Fruit fly (Drosophila melanogaster) whole organism, embryonic: Measurements from ENCODE around the gene cic.

ENCODE experiments used
- CG10543 ChIP-seq: fragments of 200-800 bp; sonication (Bioruptor generic); optimal IDR thresholded peaks from 3 replicates; lab custom pipeline; 2017; ENCODE audit warnings: missing biosample characterization, mild to moderate bottlenecking, missing genetic modification characterization, moderate library complexity
- CG12769 ChIP-seq: fragments of 200-800 bp; sonication (Bioruptor generic); optimal IDR thresholded peaks from 2 replicates; lab custom pipeline; 2019; ENCODE audit warnings: missing biosample characterization, mild to moderate bottlenecking, missing genetic modification characterization, moderate library complexity
- CG13287 ChIP-seq: fragments of 200-800 bp; sonication (Bioruptor generic); IDR thresholded peaks from 2 replicates; pipeline ENCODE4 v1.3.6; 2022; ENCODE audit warnings: missing biosample characterization, missing genetic modification characterization; ENCODE audit not compliant: partially characterized antibody
- CG15514 ChIP-seq: fragments of 200-800 bp; sonication (Bioruptor generic); optimal IDR thresholded peaks from 3 replicates; lab custom pipeline; 2017; ENCODE audit warnings: missing biosample characterization, missing genetic modification characterization, mild to moderate bottlenecking, moderate library complexity, missing genetic modification reagents
- CG15696 ChIP-seq: fragments of 200-800 bp; sonication (Bioruptor generic); optimal IDR thresholded peaks from 2 replicates; lab custom pipeline; 2019; ENCODE audit warnings: missing biosample characterization, mild to moderate bottlenecking, missing genetic modification characterization, moderate library complexity
- CG16813 ChIP-seq: fragments of 200-800 bp; sonication (Bioruptor generic); IDR thresholded peaks from 3 replicates; pipeline ENCODE4 v1.3.6; 2022; ENCODE audit warnings: missing biosample characterization, missing genetic modification characterization; ENCODE audit not compliant: partially characterized antibody
- CG17568 ChIP-seq: fragments of 200-800 bp; sonication (Bioruptor generic); optimal IDR thresholded peaks from 2 replicates; lab custom pipeline; 2018; ENCODE audit warnings: missing biosample characterization, mild to moderate bottlenecking, missing genetic modification characterization, moderate library complexity
- CG18599 ChIP-seq: fragments of 200-800 bp; sonication (Bioruptor generic); optimal IDR thresholded peaks from 3 replicates; lab custom pipeline; 2017; ENCODE audit warnings: missing biosample characterization, missing genetic modification characterization, mild to moderate bottlenecking, moderate library complexity, missing genetic modification reagents
- CG2678 ChIP-seq: fragments of 200-800 bp; sonication (Bioruptor generic); optimal IDR thresholded peaks from 3 replicates; lab custom pipeline; 2019; ENCODE audit warnings: missing biosample characterization, mild to moderate bottlenecking, missing genetic modification characterization, moderate library complexity
- CG31388 ChIP-seq: fragments of 200-800 bp; sonication (Bioruptor generic); optimal IDR thresholded peaks from 2 replicates; lab custom pipeline; 2016; ENCODE audit warnings: missing biosample characterization, missing genetic modification characterization
- CG3163 ChIP-seq: fragments of 200-800 bp; sonication (Bioruptor generic); optimal IDR thresholded peaks from 3 replicates; lab custom pipeline; 2016; ENCODE audit warnings: missing biosample characterization, missing genetic modification characterization
- CG34376 ChIP-seq: fragments of 200-800 bp; sonication (Bioruptor generic); optimal IDR thresholded peaks from 2 replicates; lab custom pipeline; 2018; ENCODE audit warnings: missing biosample characterization, mild to moderate bottlenecking, missing genetic modification characterization
- CG6689 ChIP-seq: fragments of 200-800 bp; sonication (Bioruptor generic); IDR thresholded peaks from 2 replicates; pipeline ENCODE4 v1.3.6; 2022; ENCODE audit warnings: missing biosample characterization, missing genetic modification characterization
- CG8478 ChIP-seq: fragments of >200 bp; optimal IDR thresholded peaks from 2 replicates; lab custom pipeline; 2018
- CoRest ChIP-seq: fragments of 200-800 bp; sonication (Bioruptor generic); optimal IDR thresholded peaks from 3 replicates; lab custom pipeline; 2018; ENCODE audit warnings: missing biosample characterization, mild to moderate bottlenecking, missing genetic modification characterization, moderate library complexity
- D ChIP-seq, 2 experiments: fragments of 200-800 bp in 1 of 2; fragments of >200 bp in 1 of 2; sonication (Bioruptor generic) in 1 of 2; optimal IDR thresholded peaks; 2 replicates in 1 of 2; 3 replicates in 1 of 2; lab custom pipeline; 2017; ENCODE audit warnings: mild to moderate bottlenecking in 1 of 2, missing biosample characterization in 1 of 2, missing genetic modification characterization in 1 of 2, missing genetic modification reagents in 1 of 2
- Dbx ChIP-seq: fragments of 200-800 bp; sonication (Bioruptor generic); IDR thresholded peaks from 3 replicates; pipeline ENCODE4 v1.3.6; 2022; ENCODE audit warnings: missing biosample characterization, missing genetic modification characterization
- Deaf1 ChIP-seq: fragments of 200-800 bp; optimal IDR thresholded peaks from 3 replicates; lab custom pipeline; 2019; ENCODE audit warnings: missing biosample characterization, mild to moderate bottlenecking, missing genetic modification characterization, moderate library complexity
- Dp ChIP-seq: fragments of 200-800 bp; sonication (Bioruptor generic); optimal IDR thresholded peaks from 2 replicates; lab custom pipeline; 2018; ENCODE audit warnings: missing biosample characterization, mild to moderate bottlenecking, missing genetic modification characterization, moderate library complexity
- Fer3 ChIP-seq: fragments of 200-800 bp; sonication (Bioruptor generic); optimal IDR thresholded peaks from 2 replicates; lab custom pipeline; 2018; ENCODE audit warnings: missing biosample characterization, mild to moderate bottlenecking, missing genetic modification characterization, moderate library complexity
- Gug ChIP-seq: fragments of 200-800 bp; sonication (Bioruptor generic); IDR thresholded peaks from 4 replicates; pipeline ENCODE4 v1.3.6; 2022; ENCODE audit warnings: missing biosample characterization, missing genetic modification characterization
- HLH3B ChIP-seq: fragments of 200-800 bp; sonication (Bioruptor generic); IDR thresholded peaks from 2 replicates; pipeline ENCODE4 v1.3.6; 2022; ENCODE audit warnings: missing biosample characterization, missing genetic modification characterization
- Hr78 ChIP-seq, 2 experiments: fragments of 200-800 bp in 1 of 2; fragments of >200 bp in 1 of 2; sonication (Bioruptor generic) in 1 of 2; optimal IDR thresholded peaks; 2 replicates each; lab custom pipeline; 2017 to 2019; ENCODE audit warnings: missing biosample characterization in 2 of 2, missing genetic modification characterization in 2 of 2, mild to moderate bottlenecking in 1 of 2, moderate library complexity in 1 of 2
- Hsf ChIP-seq: fragments of 200-800 bp; sonication (Bioruptor generic); optimal IDR thresholded peaks from 3 replicates; lab custom pipeline; 2016; ENCODE audit warnings: missing biosample characterization, missing genetic modification characterization
- Jarid2 ChIP-seq: fragments of 200-800 bp; sonication (Bioruptor generic); optimal IDR thresholded peaks from 3 replicates; lab custom pipeline; 2017; ENCODE audit warnings: mild to moderate bottlenecking, missing biosample characterization, missing genetic modification reagents, missing genetic modification characterization
- MESR4 ChIP-seq: fragments of 200-800 bp; sonication (Bioruptor generic); optimal IDR thresholded peaks from 2 replicates; lab custom pipeline; 2018; ENCODE audit warnings: missing biosample characterization, mild to moderate bottlenecking, missing genetic modification characterization, moderate library complexity
- Mad ChIP-seq: fragments of 200-800 bp; sonication (Bioruptor generic); optimal IDR thresholded peaks from 2 replicates; lab custom pipeline; 2016; ENCODE audit warnings: missing biosample characterization, missing genetic modification characterization
- Med ChIP-seq: fragments of 200-800 bp; sonication (Bioruptor generic); peaks from one replicate; lab custom pipeline; 2016; ENCODE audit warnings: missing biosample characterization, missing genetic modification characterization, mild to moderate bottlenecking, inconsistent platforms, moderate library complexity
- Nf-YC ChIP-seq: fragments of 200-800 bp; optimal IDR thresholded peaks from 3 replicates; lab custom pipeline; 2019; ENCODE audit warnings: missing biosample characterization, mild to moderate bottlenecking, missing genetic modification characterization, moderate library complexity
- Rfx ChIP-seq: fragments of 200-800 bp; sonication (Bioruptor generic); IDR thresholded peaks from 2 replicates; pipeline ENCODE4 v1.3.6; 2022; ENCODE audit warnings: missing biosample characterization, missing genetic modification characterization
- Taf1 ChIP-seq: fragments of 200-800 bp; sonication (Bioruptor generic); IDR thresholded peaks from 2 replicates; pipeline ENCODE4 v1.3.6; 2022; ENCODE audit warnings: missing biosample characterization, missing genetic modification characterization
- abd-A ChIP-seq: fragments of 200-800 bp; sonication (Bioruptor generic); optimal IDR thresholded peaks from 3 replicates; lab custom pipeline; 2019; ENCODE audit warnings: missing biosample characterization, mild to moderate bottlenecking, missing genetic modification characterization, moderate library complexity
- bsh ChIP-seq, 2 experiments: fragments of 200-800 bp; sonication (Bioruptor generic); optimal IDR thresholded peaks; 2 replicates each; lab custom pipeline; 2017 to 2018; ENCODE audit warnings: mild to moderate bottlenecking in 2 of 2, missing biosample characterization in 2 of 2, missing genetic modification characterization in 2 of 2, moderate library complexity in 1 of 2
- dmrt99B ChIP-seq: fragments of 200-800 bp; sonication (Bioruptor generic); optimal IDR thresholded peaks from 2 replicates; lab custom pipeline; 2018; ENCODE audit warnings: missing biosample characterization, mild to moderate bottlenecking, missing genetic modification characterization, moderate library complexity
- exex ChIP-seq: fragments of 200-800 bp; sonication (Bioruptor generic); optimal IDR thresholded peaks from 4 replicates; lab custom pipeline; 2018; ENCODE audit warnings: missing biosample characterization, mild to moderate bottlenecking, missing genetic modification characterization, moderate library complexity
- gcm ChIP-seq: fragments of 200-800 bp; sonication (Bioruptor generic); optimal IDR thresholded peaks from 2 replicates; lab custom pipeline; 2019; ENCODE audit warnings: missing biosample characterization, mild to moderate bottlenecking, missing genetic modification characterization, moderate library complexity
- gro ChIP-seq: fragments of 200-800 bp; sonication (Bioruptor generic); optimal IDR thresholded peaks from 2 replicates; lab custom pipeline; 2016; ENCODE audit warnings: missing biosample characterization, missing genetic modification characterization
- kni ChIP-seq: fragments of 200-800 bp; sonication (Bioruptor generic); optimal IDR thresholded peaks from 3 replicates; lab custom pipeline; 2017; ENCODE audit warnings: mild to moderate bottlenecking, missing biosample characterization, missing genetic modification reagents, missing genetic modification characterization
- nerfin-1 ChIP-seq: fragments of 200-800 bp; sonication (Bioruptor generic); optimal IDR thresholded peaks from 3 replicates; lab custom pipeline; 2019; ENCODE audit warnings: missing biosample characterization, mild to moderate bottlenecking, missing genetic modification characterization, moderate library complexity
- scrt ChIP-seq: fragments of 200-800 bp; sonication (Bioruptor generic); optimal IDR thresholded peaks from 2 replicates; lab custom pipeline; 2018; ENCODE audit warnings: missing biosample characterization, mild to moderate bottlenecking, missing genetic modification characterization, moderate library complexity
- sens ChIP-seq: fragments of 200-800 bp; sonication (Bioruptor generic); peaks from one replicate; lab custom pipeline; 2016; ENCODE audit warnings: missing biosample characterization, missing genetic modification characterization
- sima ChIP-seq: fragments of 200-800 bp; sonication (Bioruptor generic); optimal IDR thresholded peaks from 2 replicates; lab custom pipeline; 2016; ENCODE audit warnings: missing biosample characterization, missing genetic modification characterization
- slp2 ChIP-seq: fragments of 200-800 bp; sonication (Bioruptor generic); optimal IDR thresholded peaks from 2 replicates; lab custom pipeline; 2016; ENCODE audit warnings: missing biosample characterization, missing genetic modification characterization
- sob ChIP-seq: fragments of 200-800 bp; sonication (Bioruptor generic); IDR thresholded peaks from 2 replicates; pipeline ENCODE4 v1.3.6; 2022; ENCODE audit warnings: missing biosample characterization, missing genetic modification characterization
- stc ChIP-seq: fragments of 200-800 bp; sonication (Bioruptor generic); IDR thresholded peaks from 2 replicates; pipeline ENCODE4 v1.3.6; 2022; ENCODE audit warnings: missing biosample characterization, missing genetic modification characterization
- tna ChIP-seq: fragments of 200-800 bp; sonication (Bioruptor generic); IDR thresholded peaks from 2 replicates; pipeline ENCODE4 v1.3.6; 2022; ENCODE audit warnings: missing biosample characterization, missing genetic modification characterization; ENCODE audit not compliant: partially characterized antibody
- zfh1 ChIP-seq: fragments of 200-800 bp; sonication (Bioruptor generic); IDR thresholded peaks from 3 replicates; pipeline ENCODE4 v1.3.6; 2022; ENCODE audit warnings: missing biosample characterization, missing genetic modification characterization

Gene cic

dm6 chr3R:20257180-20257936 lies 4.8 kb downstream of the cic start (continued):
- TF ChIP-seq D (optimal IDR thresholded peaks at IDR 0.05; lab: Kevin White, UChicago) (no peak), D (GFP tag; optimal IDR thresholded peaks at IDR 0.05; lab: Kevin White, UChicago) (no peak), CG3163 (peak; percentile 30), exex (tag; lab: Kevin White, UChicago) (no peak), Med (peak; percentile 79), CG13287 (GFP tag; lab: Robert Waterston, UW) (peak; percentile 30), dmrt99B (peak; percentile 22), gro (no peak), Deaf1 (tag; lab: Kevin White, UChicago) (peak; percentile 15), bsh (GFP tag; optimal IDR thresholded peaks at IDR 0.05; lab: Kevin White, UChicago) (peak in 1 of 2 experiments; percentile 54), CG8478 (lab: Kevin White, UChicago) (no peak), Dbx (GFP tag; lab: Robert Waterston, UW) (peak; percentile 67; the same call in 1 of the 3 replicates), HLH3B (GFP tag; lab: Robert Waterston, UW) (0 out of 2 replicates have a peak, but pooled peaks have one; percentile 33), Taf1 (no peak), CG6689 (GFP tag; lab: Robert Waterston, UW) (no peak), Fer3 (no peak), CG34376 (GFP tag; lab: Kevin White, UChicago) (peak; percentile 10), Hsf (GFP tag; lab: Kevin White, UChicago) (no peak), scrt (peak; percentile 12), nerfin-1 (tag; lab: Kevin White, UChicago) (no peak), CG16813 (GFP tag; lab: Robert Waterston, UW) (no peak), sens (GFP tag; lab: Kevin White, UChicago) (peak; percentile 61), sima (no peak), CG17568 (GFP tag; lab: Kevin White, UChicago) (peak; percentile 38), CG15696 (tag; lab: Kevin White, UChicago) (no peak), CG18599 (GFP tag; lab: Kevin White, UChicago) (peak; percentile 61), tna (no peak), CG10543 (GFP tag; lab: Kevin White, UChicago) (peak; percentile 71), zfh1 (GFP tag; lab: Robert Waterston, UW) (no peak), kni (peak; percentile 90), Hr78 (GFP tag; optimal IDR thresholded peaks at IDR 0.05; lab: Kevin White, UChicago) (peak in 1 of 2 experiments; percentile 4), Mad (GFP tag; lab: Kevin White, UChicago) (no peak), Rfx (GFP tag; lab: Robert Waterston, UW) (peak; percentile 23), Jarid2 (GFP tag; lab: Kevin White, UChicago) (peak; percentile 19), Dp (GFP tag; lab: Kevin White, UChicago) (no peak), CG2678 (tag; lab: Kevin White, UChicago) (peak; percentile 19), stc (GFP tag; lab: Robert Waterston, UW) (peak; percentile 49; the same call in 1 of the 2 replicates), CoRest (no peak), Gug (GFP tag; lab: Robert Waterston, UW) (no peak), CG31388 (no peak), CG12769 (tag; lab: Kevin White, UChicago) (peak; percentile 37), slp2 (GFP tag; lab: Kevin White, UChicago) (no peak), gcm (peak; percentile 22), CG15514 (GFP tag; lab: Kevin White, UChicago) (peak; percentile 27), Nf-YC (tag; lab: Kevin White, UChicago) (peak; percentile 6), sob (GFP tag; lab: Robert Waterston, UW) (peak; percentile 60; the same call in 1 of the 2 replicates), MESR4 (GFP tag; lab: Kevin White, UChicago) (no peak), abd-A (tag; lab: Kevin White, UChicago) (peak; percentile 82)
